Fruit fly (Drosophila melanogaster) whole organism, prepupa: Measurements from ENCODE around the gene Fst.
A peak's percentile ranks its signal among the peaks of the same experiment; 100 is the strongest.

Experiments
- CG15336 ChIP-seq: fragments of 200-800 bp; sonication (Bioruptor generic); IDR thresholded peaks from 2 replicates; pipeline ENCODE4 v1.3.6; 2022; ENCODE audit warnings: missing biosample characterization, missing genetic modification characterization
- CG31627 ChIP-seq: fragments of 200-800 bp; sonication (Bioruptor generic); optimal IDR thresholded peaks from 3 replicates; lab custom pipeline; 2016; ENCODE audit warnings: missing biosample characterization, missing genetic modification characterization
- CG34406 ChIP-seq: fragments of 200-800 bp; sonication (Bioruptor generic); optimal IDR thresholded peaks from 3 replicates; lab custom pipeline; 2016; ENCODE audit warnings: missing biosample characterization, missing genetic modification characterization
- CG6163 ChIP-seq: fragments of 200-800 bp; sonication (Bioruptor generic); IDR thresholded peaks from 3 replicates; pipeline ENCODE4 v1.3.6; 2022; ENCODE audit warnings: missing biosample characterization, missing genetic modification characterization
- CG6792 ChIP-seq: fragments of 200-800 bp; sonication (Bioruptor generic); optimal IDR thresholded peaks from 3 replicates; lab custom pipeline; 2016; ENCODE audit warnings: missing biosample characterization, missing genetic modification characterization
- Ets96B ChIP-seq: fragments of 200-800 bp; optimal IDR thresholded peaks from 2 replicates; lab custom pipeline; 2019; ENCODE audit warnings: missing biosample characterization, mild to moderate bottlenecking, missing genetic modification characterization, moderate library complexity
- Hr39 ChIP-seq: fragments of 200-800 bp; sonication (Bioruptor generic); optimal IDR thresholded peaks from 2 replicates; lab custom pipeline; 2016; ENCODE audit warnings: missing biosample characterization, missing genetic modification characterization
- Hr4 ChIP-seq: fragments of 200-800 bp; sonication (Bioruptor generic); optimal IDR thresholded peaks from 3 replicates; lab custom pipeline; 2016; ENCODE audit warnings: missing biosample characterization, missing genetic modification characterization
- Lpt ChIP-seq: fragments of 200-800 bp; sonication (Bioruptor generic); optimal IDR thresholded peaks from 3 replicates; lab custom pipeline; 2016; ENCODE audit warnings: missing biosample characterization, missing genetic modification characterization
- pdm3 ChIP-seq: fragments of 200-800 bp; sonication (Bioruptor generic); optimal IDR thresholded peaks from 3 replicates; lab custom pipeline; 2016; ENCODE audit warnings: missing biosample characterization, missing genetic modification characterization
- salr ChIP-seq, 2 experiments: fragments of 200-800 bp; sonication (Bioruptor generic); optimal IDR thresholded peaks; 3 replicates each; lab custom pipeline; 2016 to 2018; ENCODE audit warnings: missing biosample characterization in 2 of 2, missing genetic modification characterization in 2 of 2, mild to moderate bottlenecking in 1 of 2
- svp ChIP-seq: fragments of 200-800 bp; sonication (Bioruptor generic); peaks from one replicate; lab custom pipeline; 2016; ENCODE audit warnings: missing biosample characterization, missing genetic modification characterization

DNA sequence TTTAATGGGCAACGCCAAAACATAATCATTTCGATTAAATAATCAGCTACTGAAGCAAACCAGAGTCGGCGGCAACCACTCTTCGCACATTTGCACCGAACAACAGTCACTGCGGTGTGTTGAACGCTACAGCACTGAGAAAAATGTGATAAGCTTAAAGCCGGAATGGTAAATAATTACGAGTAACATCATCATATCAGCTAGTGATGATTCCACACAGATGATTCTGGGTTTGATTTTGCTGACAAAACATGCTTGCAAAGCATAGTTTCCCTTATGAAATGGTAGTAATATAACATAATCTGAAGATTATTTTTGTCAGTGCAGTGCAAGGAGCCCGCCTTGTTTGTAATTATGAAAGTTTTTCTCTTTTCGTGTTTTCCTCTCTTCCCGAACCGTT is 47.9 kb downstream of the Fst start:
- TF ChIP-seq pdm3 (GFP tag; lab: Kevin White, UChicago) = peak; percentile 87
- peak; percentile 92 for TF ChIP-seq Lpt (GFP tag; lab: Kevin White, UChicago)
- peak; percentile 98 for TF ChIP-seq Hr4 (GFP tag; lab: Kevin White, UChicago)
- TF ChIP-seq CG34406 (GFP tag; lab: Kevin White, UChicago) = peak; percentile 73
- TF ChIP-seq Hr39 = peak; percentile 83
- peak; percentile 77 for TF ChIP-seq CG31627 (GFP tag; lab: Kevin White, UChicago)
- peak; percentile 49 to 82 for TF ChIP-seq salr (GFP tag; optimal IDR thresholded peaks at IDR 0.05; lab: Kevin White, UChicago)
- peak; percentile 67 for TF ChIP-seq Ets96B (tag; lab: Kevin White, UChicago)
- peak; percentile 92 for TF ChIP-seq CG15336 (GFP tag; lab: Robert Waterston, UW)
- TF ChIP-seq CG6163 = peak; percentile 86
- TF ChIP-seq svp (GFP tag; lab: Kevin White, UChicago) = no peak
- peak; percentile 81 for TF ChIP-seq CG6792 (GFP tag; lab: Kevin White, UChicago)
